Fruit fly (Drosophila melanogaster): ENCODE results near the gene Cpr30B.

The Cpr30B gene

DNA sequence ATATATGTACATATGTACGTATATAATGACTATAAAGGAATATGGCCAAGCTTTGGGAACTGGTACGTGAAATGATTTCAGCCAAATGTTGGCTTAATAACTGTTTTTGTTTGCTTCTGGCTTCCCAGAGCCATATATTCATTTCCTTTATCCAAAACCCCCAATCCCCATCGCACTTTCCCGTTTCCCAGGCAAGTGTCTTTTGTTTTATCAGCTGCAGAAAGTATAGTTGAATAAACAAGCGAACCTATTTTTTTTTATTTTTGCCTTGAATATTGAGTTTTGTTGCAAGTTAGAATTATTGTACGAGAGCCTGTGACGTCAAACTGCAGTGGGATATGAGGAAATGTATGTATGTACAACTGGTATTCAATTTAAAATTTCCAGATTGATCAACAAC is 16.2 kb upstream of the Cpr30B start:
- TF ChIP-seq EcR (GFP tag; optimal IDR thresholded peaks at IDR 0.05) (no peak), Dll (optimal IDR thresholded peaks at IDR 0.05) (no peak), CG8478 (optimal IDR thresholded peaks at IDR 0.05) (no peak), usp (GFP tag; optimal IDR thresholded peaks at IDR 0.05) (no peak), pan (optimal IDR thresholded peaks at IDR 0.05) (peak; percentile 23), psq (optimal IDR thresholded peaks at IDR 0.05) (no peak)

DNA sequence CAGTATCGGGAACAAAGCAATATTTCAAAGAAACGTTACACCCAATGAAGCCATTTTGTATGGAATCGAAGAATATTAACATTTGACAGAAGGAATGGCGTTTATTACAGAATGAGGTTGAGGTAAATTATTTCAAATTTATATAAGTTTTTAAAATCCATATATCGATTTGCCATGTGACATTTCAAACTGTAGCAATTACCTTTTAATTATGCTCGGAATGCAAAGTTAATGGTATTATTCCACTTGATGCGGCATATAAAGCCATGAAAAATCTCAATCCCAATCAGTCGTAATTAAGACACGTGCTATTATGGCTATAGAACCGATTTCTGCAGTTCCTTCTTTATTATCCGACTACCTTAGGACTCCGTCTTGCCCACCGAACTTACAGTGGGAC is 14.5 kb upstream of the Cpr30B start, which contains the start of gene CG31883:
Gene CG31883 (plus strand): TSS at position 301 of the 400 bp plus-strand sequence.
- TF ChIP-seq EcR (GFP tag; optimal IDR thresholded peaks at IDR 0.05), result no peak
- no peak for TF ChIP-seq Dll (optimal IDR thresholded peaks at IDR 0.05)
- no peak for TF ChIP-seq CG8478 (optimal IDR thresholded peaks at IDR 0.05)
- no peak for TF ChIP-seq psq (optimal IDR thresholded peaks at IDR 0.05)

DNA sequence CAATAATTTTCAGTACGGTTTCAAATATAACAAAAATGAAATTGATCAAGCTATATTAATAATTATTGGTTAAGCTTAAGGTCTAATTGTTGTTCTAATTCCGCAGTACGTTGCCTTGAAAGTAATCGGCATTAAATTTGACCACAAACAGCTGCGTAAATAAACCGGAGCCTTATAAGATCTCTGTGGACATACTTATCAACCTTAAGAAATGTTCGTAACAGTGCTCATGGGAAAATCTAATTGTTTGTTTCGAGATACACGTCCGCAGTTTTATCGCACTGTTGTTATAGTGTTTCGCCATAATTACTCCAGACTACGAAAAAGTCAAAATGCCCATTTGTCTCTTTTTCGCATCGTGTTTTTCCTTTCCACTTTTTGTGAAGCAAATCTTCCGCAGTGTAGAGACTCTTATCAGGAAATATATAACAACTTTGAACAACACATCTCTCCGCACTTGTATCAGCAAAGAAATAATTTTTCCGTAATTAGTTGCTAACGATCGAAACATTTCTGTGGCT is 12.8 kb upstream of the Cpr30B start:
- TF ChIP-seq Dll (optimal IDR thresholded peaks at IDR 0.05), result no peak
- TF ChIP-seq CG8478 (optimal IDR thresholded peaks at IDR 0.05), result no peak
- TF ChIP-seq EcR (GFP tag; optimal IDR thresholded peaks at IDR 0.05), result no peak
- no peak for TF ChIP-seq usp (GFP tag; optimal IDR thresholded peaks at IDR 0.05)
- TF ChIP-seq pan (optimal IDR thresholded peaks at IDR 0.05), result no peak
- TF ChIP-seq psq (optimal IDR thresholded peaks at IDR 0.05), result no peak

DNA sequence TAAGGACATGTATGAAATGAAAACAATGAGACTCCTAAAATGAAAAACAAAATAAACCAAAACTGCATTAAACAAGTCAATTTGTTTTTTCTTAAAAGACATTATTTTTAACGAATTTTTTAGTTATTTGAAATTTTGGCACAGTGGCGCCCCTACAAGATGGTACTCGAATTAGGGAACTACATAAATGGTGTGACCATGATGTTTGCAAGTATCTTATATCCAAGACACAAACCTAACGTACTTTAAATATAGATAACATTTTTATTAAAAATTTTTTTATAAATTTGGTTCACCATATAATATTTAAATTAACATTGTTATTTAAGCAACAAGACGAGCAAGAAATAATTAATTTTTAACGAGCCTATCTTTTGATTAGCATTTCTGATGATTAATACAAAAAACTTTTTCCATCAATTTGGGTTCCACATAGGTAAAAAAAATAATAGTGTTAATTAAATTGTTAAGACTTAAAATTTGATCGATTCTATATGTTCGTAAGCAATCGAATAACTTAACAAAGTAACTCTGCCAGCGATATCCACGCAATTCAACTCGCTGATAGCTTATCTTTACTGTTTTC is 2.6 kb upstream of the Cpr30B start, which contains the start of gene CG17855:
Gene CG17855 (plus strand): TSS at position 536 of the 586 bp plus-strand sequence.
- TF ChIP-seq CG8478 (optimal IDR thresholded peaks at IDR 0.05) (no peak), Dll (optimal IDR thresholded peaks at IDR 0.05) (no peak), EcR (GFP tag; optimal IDR thresholded peaks at IDR 0.05) (no peak), psq (optimal IDR thresholded peaks at IDR 0.05) (no peak), usp (GFP tag; optimal IDR thresholded peaks at IDR 0.05) (no peak)

DNA sequence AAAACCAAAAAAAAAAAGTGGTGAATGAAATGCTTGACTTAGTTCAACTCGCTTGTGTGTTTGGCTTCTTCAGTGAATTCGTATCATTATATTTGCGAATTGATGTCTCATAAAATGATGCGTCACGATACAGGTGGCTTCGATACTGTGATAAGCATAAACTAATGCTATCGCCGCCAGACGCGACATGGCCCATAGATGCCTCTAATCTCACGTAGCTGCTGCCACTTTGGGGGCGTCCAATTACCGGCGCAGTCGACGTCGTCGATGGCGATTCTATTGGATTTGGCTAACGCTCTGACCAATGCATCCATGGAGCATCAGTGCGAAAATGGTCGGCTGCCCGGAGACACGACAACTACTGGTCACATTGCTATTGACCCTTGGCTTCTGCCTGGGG is 1.2 kb downstream of the Cpr30B start, which contains the start of gene CG13113:
Gene CG13113 (plus strand): TSS at position 301 of the 400 bp plus-strand sequence.
- no peak for TF ChIP-seq EcR (GFP tag; optimal IDR thresholded peaks at IDR 0.05)
- TF ChIP-seq pan (optimal IDR thresholded peaks at IDR 0.05), result no peak

DNA sequence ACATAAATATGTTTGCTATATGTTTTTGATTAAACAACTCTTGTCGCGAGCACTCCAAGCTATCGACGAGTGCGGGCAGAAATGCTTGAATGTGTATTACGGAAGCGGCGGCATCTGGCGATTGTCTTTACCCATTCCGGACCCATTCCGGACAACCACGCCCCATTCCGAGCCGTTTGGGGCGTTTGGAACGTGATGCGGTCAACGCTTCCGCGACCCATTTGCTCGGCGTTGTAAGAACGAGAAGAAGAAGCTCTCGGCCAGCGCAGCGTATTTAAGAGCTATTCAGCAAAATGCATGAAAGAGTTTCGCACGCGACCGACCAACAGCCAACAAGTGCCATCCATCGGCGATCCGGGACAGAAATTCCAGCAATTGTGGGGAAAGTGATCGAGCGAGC is 2.8 kb downstream of the Cpr30B start, which contains the start of gene CG13114:
Gene CG13114 (plus strand): TSS at position 301 of the 400 bp plus-strand sequence.
- TF ChIP-seq EcR (GFP tag; optimal IDR thresholded peaks at IDR 0.05) (no peak), pan (optimal IDR thresholded peaks at IDR 0.05) (no peak), usp (GFP tag; optimal IDR thresholded peaks at IDR 0.05) (no peak), CG8478 (optimal IDR thresholded peaks at IDR 0.05) (no peak)

DNA sequence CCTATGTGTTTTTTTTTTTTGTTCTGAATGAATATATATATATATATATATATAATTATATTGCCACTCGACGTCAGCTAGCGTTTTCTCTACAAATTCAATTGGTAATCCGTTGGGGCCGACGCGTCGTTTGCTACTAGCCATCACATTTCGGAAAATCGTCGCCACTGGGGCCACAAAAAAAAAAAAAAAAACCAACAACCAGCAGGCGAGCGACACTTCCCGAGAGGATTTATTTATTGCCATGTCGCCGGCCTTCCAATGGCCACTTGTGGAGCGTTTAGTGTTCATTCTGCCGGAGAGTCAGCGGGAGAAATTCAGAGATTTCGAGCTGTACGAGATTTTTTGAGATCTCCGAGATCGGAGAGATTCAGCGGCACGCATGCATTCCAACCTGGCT is 8.2 kb downstream of the Cpr30B start:
- TF ChIP-seq EcR (GFP tag; optimal IDR thresholded peaks at IDR 0.05) (no peak), Dll (optimal IDR thresholded peaks at IDR 0.05) (no peak), pan (optimal IDR thresholded peaks at IDR 0.05) (no peak), CG8478 (optimal IDR thresholded peaks at IDR 0.05) (no peak), usp (GFP tag; optimal IDR thresholded peaks at IDR 0.05) (no peak)

DNA sequence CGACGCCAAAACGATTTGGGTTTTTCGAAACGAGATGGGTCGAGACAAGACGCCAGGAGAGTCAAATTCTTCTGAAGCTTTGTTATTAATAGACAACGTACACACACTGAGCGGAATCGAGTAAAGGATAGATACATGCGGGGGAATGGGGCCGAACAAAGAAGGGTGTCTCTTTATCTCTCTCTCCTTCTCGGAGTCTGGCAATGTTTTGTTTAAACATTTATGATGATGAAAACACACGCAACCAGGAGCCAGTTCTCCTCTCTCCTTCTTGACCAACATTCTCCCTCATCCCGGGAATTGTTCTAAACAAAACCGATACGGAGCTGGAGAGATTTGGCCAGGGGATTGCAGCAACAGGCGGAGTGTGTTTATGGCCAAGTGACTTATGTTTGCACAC is 15.2 kb downstream of the Cpr30B start:
- TF ChIP-seq usp (GFP tag; optimal IDR thresholded peaks at IDR 0.05) (no peak), psq (optimal IDR thresholded peaks at IDR 0.05) (no peak), pan (optimal IDR thresholded peaks at IDR 0.05) (no peak), EcR (GFP tag; optimal IDR thresholded peaks at IDR 0.05) (no peak), Dll (optimal IDR thresholded peaks at IDR 0.05) (no peak), CG8478 (optimal IDR thresholded peaks at IDR 0.05) (no peak)

DNA sequence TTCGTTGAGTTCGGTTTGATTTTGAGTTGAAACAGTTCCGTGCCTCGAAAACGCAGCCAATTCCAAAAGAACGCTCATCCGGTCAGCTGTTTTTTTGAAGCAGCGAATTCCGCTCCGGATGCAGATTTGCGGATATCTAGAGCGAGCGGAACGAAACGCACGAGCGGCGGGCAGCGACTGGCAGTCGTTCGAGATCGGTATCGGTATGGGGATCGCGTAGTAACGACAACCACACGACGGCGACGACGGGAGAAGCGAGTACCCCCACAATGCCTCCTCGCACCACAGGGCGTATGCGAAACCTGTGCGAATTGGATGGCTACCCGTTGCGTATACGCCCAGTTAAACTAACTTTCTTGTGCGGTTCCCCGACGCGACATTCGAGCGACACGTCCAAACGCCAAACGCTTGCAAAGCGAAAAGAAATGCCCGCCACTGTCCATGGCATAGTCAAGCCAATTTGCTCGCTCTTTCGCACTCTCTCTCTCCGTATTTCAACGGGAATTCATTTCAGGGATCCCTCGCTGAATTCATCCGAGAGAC is 17.4 kb downstream of the Cpr30B start:
- TF ChIP-seq psq (optimal IDR thresholded peaks at IDR 0.05), result no peak
- TF ChIP-seq pan (optimal IDR thresholded peaks at IDR 0.05), result no peak
- no peak for TF ChIP-seq usp (GFP tag; optimal IDR thresholded peaks at IDR 0.05)
- TF ChIP-seq Dll (optimal IDR thresholded peaks at IDR 0.05), result no peak
- no peak for TF ChIP-seq EcR (GFP tag; optimal IDR thresholded peaks at IDR 0.05)

DNA sequence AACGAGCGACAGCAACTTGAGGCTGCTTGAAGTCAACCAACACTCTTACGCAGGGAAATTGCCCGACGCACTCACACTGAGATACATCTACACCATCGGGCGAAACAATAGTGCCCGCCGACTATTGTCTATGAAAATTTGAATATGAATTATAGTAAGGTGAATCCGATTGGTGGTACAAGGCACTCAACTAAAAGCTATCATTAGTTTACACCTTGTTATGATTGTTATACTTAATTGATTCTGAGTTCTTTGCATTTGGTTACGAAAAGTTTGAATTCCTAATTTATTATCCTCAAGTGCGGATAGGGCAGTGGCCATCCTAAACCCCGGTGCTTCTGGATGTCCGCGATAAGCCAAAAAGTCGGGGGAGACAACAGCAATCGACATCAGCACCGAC is 20.0 kb downstream of the Cpr30B start:
- TF ChIP-seq EcR (GFP tag; optimal IDR thresholded peaks at IDR 0.05) (no peak), psq (optimal IDR thresholded peaks at IDR 0.05) (no peak), pan (optimal IDR thresholded peaks at IDR 0.05) (no peak), Dll (optimal IDR thresholded peaks at IDR 0.05) (no peak), CG8478 (optimal IDR thresholded peaks at IDR 0.05) (no peak), usp (GFP tag; optimal IDR thresholded peaks at IDR 0.05) (no peak)

DNA sequence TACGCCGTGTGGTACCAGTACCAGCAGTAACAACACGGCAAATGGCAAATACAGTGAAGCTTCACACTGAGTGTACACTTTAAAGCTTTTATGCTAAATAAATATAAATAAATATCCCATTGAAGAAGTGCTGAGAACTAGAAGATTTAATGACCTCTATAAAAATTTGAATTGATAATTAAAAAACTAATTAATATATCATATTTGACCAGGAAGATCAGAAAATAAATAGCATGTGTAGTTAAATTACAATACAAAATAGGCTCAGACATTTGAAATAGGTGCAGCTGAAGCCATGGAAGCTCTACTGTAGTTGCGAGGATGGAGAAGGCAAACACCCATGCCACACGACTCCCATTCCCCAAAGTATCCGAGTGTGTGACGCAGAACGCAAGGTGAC is 21.8 kb downstream of the Cpr30B start:
- TF ChIP-seq usp (GFP tag; optimal IDR thresholded peaks at IDR 0.05) (no peak), Dll (optimal IDR thresholded peaks at IDR 0.05) (no peak), psq (optimal IDR thresholded peaks at IDR 0.05) (no peak), CG8478 (optimal IDR thresholded peaks at IDR 0.05) (no peak), pan (optimal IDR thresholded peaks at IDR 0.05) (no peak), EcR (GFP tag; optimal IDR thresholded peaks at IDR 0.05) (no peak)

DNA sequence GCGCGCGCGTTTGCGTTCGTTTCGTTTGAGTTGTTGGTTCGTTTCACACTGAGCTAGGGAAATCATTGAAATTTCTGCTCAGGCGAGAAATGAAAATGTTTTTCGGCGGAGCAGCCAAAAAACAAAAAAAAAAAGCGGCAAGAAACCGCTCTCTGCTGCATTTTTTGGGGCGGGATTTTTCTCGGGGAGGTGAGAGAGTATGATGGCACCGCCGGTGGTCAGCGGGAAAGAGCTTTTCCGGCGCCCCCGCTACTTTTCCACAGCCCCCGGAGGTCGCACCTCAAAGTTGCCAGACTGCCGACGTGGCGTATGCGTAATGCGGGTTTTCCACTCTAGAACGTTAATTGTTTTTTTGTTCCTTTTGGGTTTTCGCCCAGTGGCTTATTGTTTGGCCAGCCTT is 22.7 kb downstream of the Cpr30B start, which contains the start of gene CG46468:
Gene CG46468 (minus strand): TSS at position 52 of the 400 bp plus-strand sequence.
- no peak for TF ChIP-seq Dll (optimal IDR thresholded peaks at IDR 0.05)
- TF ChIP-seq usp (GFP tag; optimal IDR thresholded peaks at IDR 0.05), result no peak
- TF ChIP-seq psq (optimal IDR thresholded peaks at IDR 0.05), result no peak
- TF ChIP-seq pan (optimal IDR thresholded peaks at IDR 0.05), result no peak
- no peak for TF ChIP-seq CG8478 (optimal IDR thresholded peaks at IDR 0.05)
- no peak for TF ChIP-seq EcR (GFP tag; optimal IDR thresholded peaks at IDR 0.05)

DNA sequence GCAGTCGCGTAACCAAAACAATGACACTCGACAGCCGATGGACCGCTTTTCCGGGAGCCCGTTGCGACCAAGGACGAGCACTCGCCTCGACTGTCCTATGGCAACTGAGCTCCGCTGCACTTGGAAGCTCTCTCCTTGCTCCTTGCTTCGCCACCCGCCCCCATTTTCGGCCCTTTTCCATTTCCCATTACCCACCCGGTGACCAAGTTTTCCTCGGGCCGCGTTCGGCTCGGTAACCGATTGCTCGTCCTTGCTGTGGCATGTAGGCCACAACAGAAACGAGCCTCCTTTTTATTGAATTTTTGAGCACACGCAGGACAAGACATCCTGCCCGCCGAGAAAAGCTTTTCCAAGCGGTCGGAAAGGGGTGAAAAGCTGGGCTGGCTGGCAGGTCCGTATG is 24.0 kb downstream of the Cpr30B start, which contains the start of gene jp:
Gene jp (minus strand): TSS at position 95 of the 400 bp plus-strand sequence.
- TF ChIP-seq pan (optimal IDR thresholded peaks at IDR 0.05), result no peak
- TF ChIP-seq psq (optimal IDR thresholded peaks at IDR 0.05), result no peak
- no peak for TF ChIP-seq Dll (optimal IDR thresholded peaks at IDR 0.05)
- TF ChIP-seq CG8478 (optimal IDR thresholded peaks at IDR 0.05), result no peak
- no peak for TF ChIP-seq EcR (GFP tag; optimal IDR thresholded peaks at IDR 0.05)
- TF ChIP-seq usp (GFP tag; optimal IDR thresholded peaks at IDR 0.05), result no peak
